Fruit fly (Drosophila melanogaster) whole organism, wandering third instar larva: ENCODE results near the gene CG6118.

ENCODE experiments used
- Abd-B ChIP-seq: fragments of >200 bp; optimal IDR thresholded peaks from 2 replicates; lab custom pipeline; 2017; ENCODE audit warnings: missing biosample characterization, missing genetic modification characterization
- CG32264 ChIP-seq: fragments of 200-800 bp; sonication (Bioruptor generic); optimal IDR thresholded peaks from 2 replicates; lab custom pipeline; 2016; ENCODE audit warnings: missing biosample characterization, missing genetic modification characterization
- CrebA ChIP-seq: fragments of 200-800 bp; sonication (Bioruptor generic); optimal IDR thresholded peaks from 2 replicates; lab custom pipeline; 2016; ENCODE audit warnings: missing biosample characterization, mild to moderate bottlenecking, missing genetic modification characterization, borderline replicate concordance
- Dfd ChIP-seq: fragments of >200 bp; optimal IDR thresholded peaks from 2 replicates; lab custom pipeline; 2017; ENCODE audit warnings: missing biosample characterization, missing genetic modification characterization
- Dif ChIP-seq: fragments of 200-275, 200-300 bp; sonication (Bioruptor generic); optimal IDR thresholded peaks from 2 replicates; lab custom pipeline; 2018; ENCODE audit warnings: missing biosample characterization, missing genetic modification characterization; ENCODE audit not compliant: partially characterized antibody
- HLH106 ChIP-seq: fragments of 200-800 bp; optimal IDR thresholded peaks from 3 replicates; lab custom pipeline; 2019; ENCODE audit warnings: missing biosample characterization, mild to moderate bottlenecking, missing genetic modification characterization, moderate library complexity
- Hnf4 ChIP-seq: fragments of 200-800 bp; sonication (Bioruptor generic); optimal IDR thresholded peaks from 2 replicates; lab custom pipeline; 2016; ENCODE audit warnings: missing biosample characterization, mild to moderate bottlenecking, missing genetic modification characterization
- Hr83 ChIP-seq: fragments of 200-300 bp; sonication (Bioruptor generic); optimal IDR thresholded peaks from 2 replicates; lab custom pipeline; 2016; ENCODE audit warnings: missing biosample characterization, mild to moderate bottlenecking, missing genetic modification characterization, moderate library complexity; ENCODE audit not compliant: poor library complexity, severe bottlenecking
- Jra ChIP-seq: sonication (Bioruptor generic); optimal IDR thresholded peaks from 2 replicates; lab custom pipeline; 2016; ENCODE audit warnings: missing biosample characterization, missing genetic modification characterization
- Myc ChIP-seq: fragments of >200 bp; optimal IDR thresholded peaks from 2 replicates; lab custom pipeline; 2017
- OdsH ChIP-seq: fragments of 200-800 bp; sonication (Bioruptor generic); optimal IDR thresholded peaks from 2 replicates; lab custom pipeline; 2016; ENCODE audit warnings: missing biosample characterization, mild to moderate bottlenecking, missing genetic modification characterization
- Rel ChIP-seq, 2 experiments: fragments of 200-800 bp; sonication (Bioruptor generic) in 1 of 2; optimal IDR thresholded peaks; 2 replicates in 1 of 2; 3 replicates in 1 of 2; lab custom pipeline; 2016 to 2019; ENCODE audit warnings: mild to moderate bottlenecking in 2 of 2, missing biosample characterization in 2 of 2, missing genetic modification characterization in 2 of 2, moderate library complexity in 1 of 2
- Vsx2 ChIP-seq: fragments of 200-300, 225-300 bp; sonication (Bioruptor generic); optimal IDR thresholded peaks from 2 replicates; lab custom pipeline; 2018; ENCODE audit warnings: missing biosample characterization, missing genetic modification characterization; ENCODE audit not compliant: partially characterized antibody
- br ChIP-seq: fragments of 200-800 bp; sonication (Bioruptor generic); optimal IDR thresholded peaks from 2 replicates; lab custom pipeline; 2016; ENCODE audit warnings: missing biosample characterization, missing genetic modification characterization
- brk ChIP-seq: fragments of 200-800 bp; sonication (Bioruptor generic); optimal IDR thresholded peaks from 2 replicates; lab custom pipeline; 2016; ENCODE audit warnings: missing biosample characterization, mild to moderate bottlenecking, missing genetic modification characterization
- dl ChIP-seq, 2 experiments: fragments of 175-275, 200-275 bp in 1 of 2; fragments of 200-275 bp in 1 of 2; sonication (Bioruptor generic); optimal IDR thresholded peaks; lab custom pipeline; 2018; ENCODE audit warnings: mild to moderate bottlenecking in 2 of 2, missing biosample characterization in 2 of 2, missing genetic modification characterization in 2 of 2, moderate library complexity in 2 of 2; ENCODE audit not compliant: partially characterized antibody in 2 of 2, insufficient read depth in 1 of 2
- dmrt93B ChIP-seq: fragments of 200-800 bp; sonication (Bioruptor generic); optimal IDR thresholded peaks from 2 replicates; lab custom pipeline; 2018; ENCODE audit warnings: missing biosample characterization, mild to moderate bottlenecking, missing genetic modification characterization
- dsf ChIP-seq: sonication (Bioruptor generic); optimal IDR thresholded peaks from 2 replicates; lab custom pipeline; 2016; ENCODE audit warnings: missing biosample characterization, missing genetic modification characterization, borderline replicate concordance
- ey ChIP-seq: fragments of 200-800 bp; sonication (Bioruptor generic); optimal IDR thresholded peaks from 2 replicates; lab custom pipeline; 2016; ENCODE audit warnings: missing biosample characterization, missing genetic modification characterization
- foxo ChIP-seq, 2 experiments: fragments of 200-800 bp; sonication (Bioruptor generic); optimal IDR thresholded peaks; 2 replicates in 1 of 2; 3 replicates in 1 of 2; lab custom pipeline; 2016 to 2017; ENCODE audit warnings: missing biosample characterization in 2 of 2, missing genetic modification characterization in 2 of 2
- fru ChIP-seq: fragments of 200-800 bp; sonication (Bioruptor generic); optimal IDR thresholded peaks from 3 replicates; lab custom pipeline; 2016; ENCODE audit warnings: missing biosample characterization, mild to moderate bottlenecking, missing genetic modification characterization
- h ChIP-seq: fragments of 200-800 bp; sonication (Bioruptor generic); optimal IDR thresholded peaks from 3 replicates; lab custom pipeline; 2016; ENCODE audit warnings: missing biosample characterization, mild to moderate bottlenecking, missing genetic modification characterization
- jim ChIP-seq: fragments of 175-275, 200-325 bp; sonication (Bioruptor generic); optimal IDR thresholded peaks from 2 replicates; lab custom pipeline; 2016; ENCODE audit warnings: missing biosample characterization, mild to moderate bottlenecking, missing genetic modification characterization
- lola ChIP-seq: fragments of >200 bp; optimal IDR thresholded peaks from 2 replicates; lab custom pipeline; 2017; ENCODE audit warnings: missing biosample characterization, missing genetic modification characterization
- pan ChIP-seq: fragments of >200 bp; optimal IDR thresholded peaks from 2 replicates; lab custom pipeline; 2017
- psq ChIP-seq: fragments of 200-800 bp; sonication (Bioruptor generic); optimal IDR thresholded peaks from 3 replicates; lab custom pipeline; 2017; ENCODE audit warnings: missing biosample characterization, mild to moderate bottlenecking, missing genetic modification characterization, moderate library complexity
- sage ChIP-seq: fragments of 200-800 bp; sonication (Bioruptor generic); optimal IDR thresholded peaks from 2 replicates; lab custom pipeline; 2016; ENCODE audit warnings: missing biosample characterization, mild to moderate bottlenecking, missing genetic modification characterization
- sv ChIP-seq: fragments of 200-800 bp; sonication (Bioruptor generic); optimal IDR thresholded peaks from 3 replicates; lab custom pipeline; 2016; ENCODE audit warnings: missing biosample characterization, missing genetic modification characterization
- tai ChIP-seq: sonication (Bioruptor generic); optimal IDR thresholded peaks from 2 replicates; lab custom pipeline; 2016; ENCODE audit warnings: missing biosample characterization, missing genetic modification characterization
- woc ChIP-seq: sonication (Bioruptor generic); optimal IDR thresholded peaks from 2 replicates; lab custom pipeline; 2016; ENCODE audit warnings: missing biosample characterization, mild to moderate bottlenecking, missing genetic modification characterization

The CG6118 gene

dm6 chr3R:15434676-15435075 lies at the start of gene CG6118:
TSS of gene CG6118 (minus strand) at chr3R:15434738.
- TF ChIP-seq psq (GFP tag; lab: Kevin White, UChicago) = peak; percentile 10
- no peak for TF ChIP-seq sage (GFP tag; lab: Kevin White, UChicago)

dm6 chr3R:15482858-15483257 lies 48.3 kb upstream of the CG6118 start, which contains the start of gene Rh6:
TSS of gene Rh6 (plus strand) at chr3R:15483158.
- no peak for TF ChIP-seq dl (GFP tag; optimal IDR thresholded peaks at IDR 0.05; lab: Kevin White, UChicago; ENCODE audit: insufficient read depth in 1 of 2, partially characterized antibody in 2 of 2)
- TF ChIP-seq HLH106 = no peak
- TF ChIP-seq Vsx2 (GFP tag; lab: Kevin White, UChicago) = no peak
- TF ChIP-seq lola (GFP tag; lab: Kevin White, UChicago) = no peak
- TF ChIP-seq foxo (GFP tag; optimal IDR thresholded peaks at IDR 0.05; lab: Kevin White, UChicago) = no peak
- no peak for TF ChIP-seq Abd-B (GFP tag; lab: Kevin White, UChicago)
- no peak for TF ChIP-seq Jra (GFP tag; lab: Kevin White, UChicago)
- no peak for TF ChIP-seq CrebA (GFP tag; lab: Kevin White, UChicago)
- no peak for TF ChIP-seq br (GFP tag; lab: Kevin White, UChicago)
- no peak for TF ChIP-seq fru (GFP tag; lab: Kevin White, UChicago)
- no peak for TF ChIP-seq pan
- no peak for TF ChIP-seq Myc (lab: Kevin White, UChicago)
- no peak for TF ChIP-seq dmrt93B (GFP tag; lab: Kevin White, UChicago)
- no peak for TF ChIP-seq brk (GFP tag; lab: Kevin White, UChicago)
- no peak for TF ChIP-seq jim
- TF ChIP-seq sage (GFP tag; lab: Kevin White, UChicago) = no peak
- no peak for TF ChIP-seq tai

DNA sequence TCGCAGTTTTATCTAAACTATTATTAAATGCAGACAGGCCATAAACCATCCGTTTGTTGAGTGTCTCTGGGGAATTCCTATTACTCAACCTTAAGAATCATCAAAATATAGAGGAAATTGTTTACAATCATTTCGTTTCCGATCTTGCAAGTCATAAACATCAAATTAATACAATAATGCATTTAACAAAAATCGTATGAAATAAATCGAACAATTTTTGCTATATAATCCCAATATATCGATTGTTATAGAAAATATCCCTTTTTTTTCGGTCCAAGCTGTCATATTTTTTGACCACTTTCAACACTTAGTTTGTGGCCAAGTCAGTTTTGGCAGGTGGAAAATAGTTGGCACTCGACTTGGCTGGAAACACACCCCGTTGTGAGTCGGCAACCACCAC lies 47.1 kb upstream of the CG6118 start, which contains the start of gene B9d1:
TSS of gene B9d1 (plus strand) at position 301 of the 400 bp plus-strand sequence.
- TF ChIP-seq CG32264 = no peak
- no peak for TF ChIP-seq Hnf4 (GFP tag; lab: Kevin White, UChicago)
- TF ChIP-seq psq (GFP tag; lab: Kevin White, UChicago) = no peak
- TF ChIP-seq lola (GFP tag; lab: Kevin White, UChicago) = no peak
- TF ChIP-seq dsf (GFP tag; lab: Kevin White, UChicago) = no peak
- no peak for TF ChIP-seq Jra (GFP tag; lab: Kevin White, UChicago)
- TF ChIP-seq Dfd = no peak
- TF ChIP-seq, all 38 proteins: peak for 0

dm6 chr3R:15480068-15480467 lies 45.5 kb upstream of the CG6118 start:
- TF ChIP-seq sv (no peak), psq (GFP tag; lab: Kevin White, UChicago) (no peak), CG32264 (no peak), brk (GFP tag; lab: Kevin White, UChicago) (no peak), lola (GFP tag; lab: Kevin White, UChicago) (no peak), CrebA (GFP tag; lab: Kevin White, UChicago) (no peak), Hr83 (GFP tag; lab: Kevin White, UChicago) (no peak), woc (GFP tag; lab: Kevin White, UChicago) (no peak), Rel (GFP tag; optimal IDR thresholded peaks at IDR 0.05; lab: Kevin White, UChicago) (no peak), Rel (tag; optimal IDR thresholded peaks at IDR 0.05; lab: Kevin White, UChicago) (no peak), Myc (lab: Kevin White, UChicago) (no peak), h (GFP tag; lab: Kevin White, UChicago) (no peak), OdsH (GFP tag; lab: Kevin White, UChicago) (no peak), ey (no peak)

- TF ChIP-seq h (GFP tag; lab: Kevin White, UChicago) = no peak
- TF ChIP-seq Dif = peak; percentile 55
- TF ChIP-seq dl (GFP tag; optimal IDR thresholded peaks at IDR 0.05; lab: Kevin White, UChicago; ENCODE audit: insufficient read depth in 1 of 2, partially characterized antibody in 2 of 2) = peak; percentile 44 to 80
Measured at dm6 chr3R:15475973-15476692, 41.6 kb upstream of the CG6118 start, which contains the start of gene AdamTS-A. TSS of gene AdamTS-A (minus strand) at chr3R:15476193.
